Worm (Caenorhabditis elegans): ENCODE measurements around the gene R02D5.9.

Gene R02D5.9

DNA sequence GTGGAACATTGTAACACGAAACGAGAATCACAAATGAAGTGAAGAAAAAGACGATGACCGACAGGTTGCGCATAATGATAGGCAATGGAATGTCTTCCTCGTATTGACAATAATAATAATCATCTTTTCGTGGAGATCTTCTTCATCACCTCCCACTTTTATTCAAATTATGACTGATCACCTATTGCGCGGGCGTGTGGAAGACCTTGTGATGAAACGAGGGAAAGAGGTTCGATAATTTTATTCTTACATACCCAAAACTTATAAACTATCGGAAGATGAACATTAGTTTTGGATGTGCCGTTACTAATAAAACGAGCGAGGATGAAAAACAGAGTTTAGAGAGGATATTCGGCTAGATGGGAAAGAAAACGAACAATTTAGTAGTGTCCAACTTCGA, 12.2 kb upstream of the R02D5.9 start, which contains the start of gene C53A5.2:
Gene C53A5.2, minus strand, starts transcription at position 101 of the 400 bp plus-strand sequence.
- TF ChIP-seq ama-1 (optimal IDR thresholded peaks at IDR 0.05) (no peak), flt-1 (GFP tag; IDR thresholded peaks at IDR 0.05) (no peak), aly-1 (tag; optimal IDR thresholded peaks at IDR 0.05) (no peak), hnd-1 (tag; optimal IDR thresholded peaks at IDR 0.05) (no peak), hmbx-1 (tag; optimal IDR thresholded peaks at IDR 0.05) (no peak), tra-4 (tag; optimal IDR thresholded peaks at IDR 0.05) (no peak), ceh-13 (GFP tag; optimal IDR thresholded peaks at IDR 0.05) (no peak), tbx-11 (GFP tag; IDR thresholded peaks at IDR 0.05) (no peak), sea-1 (GFP tag; conservative IDR thresholded peaks at IDR 0.05) (no peak)

DNA sequence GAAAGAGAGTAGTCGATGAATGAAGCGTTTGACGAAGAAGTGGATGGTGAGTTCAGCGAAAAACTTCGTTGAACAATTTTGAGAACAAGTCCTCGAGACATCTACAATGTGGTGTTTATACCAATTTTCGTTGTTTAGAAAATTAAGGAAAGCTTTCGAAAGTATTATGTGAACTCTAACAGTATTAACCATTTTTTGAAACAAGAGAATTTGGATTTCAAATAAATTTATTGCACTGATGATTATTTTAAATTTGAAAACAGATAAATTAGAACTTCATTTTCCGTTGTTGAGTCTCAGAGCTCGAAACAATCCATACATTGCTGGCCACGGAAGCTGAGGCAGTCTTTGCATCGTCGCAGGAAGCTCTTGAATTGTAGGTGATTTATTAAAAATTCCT, 11.6 kb upstream of the R02D5.9 start, which contains the start of gene C53A5.16:
Gene C53A5.16, minus strand, starts transcription at position 101 of the 400 bp plus-strand sequence.
- TF ChIP-seq ceh-13 (GFP tag; optimal IDR thresholded peaks at IDR 0.05) (no peak), hnd-1 (tag; optimal IDR thresholded peaks at IDR 0.05) (no peak), tbx-11 (GFP tag; IDR thresholded peaks at IDR 0.05) (no peak), hmg-4 (GFP tag; optimal IDR thresholded peaks at IDR 0.05) (no peak), tra-4 (tag; optimal IDR thresholded peaks at IDR 0.05) (no peak), tbx-37 (GFP tag; conservative IDR thresholded peaks at IDR 0.05) (no peak), hmbx-1 (tag; optimal IDR thresholded peaks at IDR 0.05) (no peak), flt-1 (GFP tag; IDR thresholded peaks at IDR 0.05) (no peak), sea-1 (GFP tag; conservative IDR thresholded peaks at IDR 0.05) (no peak), scrt-1 (GFP tag; IDR thresholded peaks at IDR 0.05) (no peak), aly-1 (tag; optimal IDR thresholded peaks at IDR 0.05) (no peak), ceh-36 (tag; optimal IDR thresholded peaks at IDR 0.05) (no peak), pes-1 (GFP tag; IDR thresholded peaks at IDR 0.05) (no peak), ama-1 (optimal IDR thresholded peaks at IDR 0.05) (no peak), ets-7 (tag; optimal IDR thresholded peaks at IDR 0.05) (no peak), B0310.2 (tag; optimal IDR thresholded peaks at IDR 0.05) (no peak), F13C5.2 (tag; optimal IDR thresholded peaks at IDR 0.05) (no peak)

DNA sequence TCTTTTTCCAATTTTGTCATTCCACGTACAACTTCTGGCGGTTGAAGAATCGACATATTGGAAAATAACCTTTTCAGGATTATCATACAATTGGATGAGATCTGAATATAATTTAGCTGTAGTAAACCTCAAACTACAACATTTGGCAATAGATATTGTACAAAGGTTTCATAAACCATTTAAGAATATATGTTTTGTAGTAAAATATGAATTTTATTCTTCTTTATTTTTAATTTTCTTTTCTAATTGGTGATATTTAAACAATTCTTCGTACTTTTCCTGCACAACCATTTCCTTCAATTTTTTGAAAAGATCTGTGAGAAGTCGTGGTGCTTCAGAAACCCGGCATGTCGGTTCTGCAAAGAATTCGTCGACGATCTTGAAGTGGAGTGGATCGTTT, 10.1 kb upstream of the R02D5.9 start, which contains the start of gene C53A5.17:
Gene C53A5.17, minus strand, starts transcription at position 101 of the 400 bp plus-strand sequence.
- no peak for TF ChIP-seq tbx-37 (GFP tag; conservative IDR thresholded peaks at IDR 0.05)
- TF ChIP-seq aly-1 (tag; optimal IDR thresholded peaks at IDR 0.05): no peak
- TF ChIP-seq flt-1 (GFP tag; IDR thresholded peaks at IDR 0.05): no peak
- no peak for TF ChIP-seq tbx-11 (GFP tag; IDR thresholded peaks at IDR 0.05)

DNA sequence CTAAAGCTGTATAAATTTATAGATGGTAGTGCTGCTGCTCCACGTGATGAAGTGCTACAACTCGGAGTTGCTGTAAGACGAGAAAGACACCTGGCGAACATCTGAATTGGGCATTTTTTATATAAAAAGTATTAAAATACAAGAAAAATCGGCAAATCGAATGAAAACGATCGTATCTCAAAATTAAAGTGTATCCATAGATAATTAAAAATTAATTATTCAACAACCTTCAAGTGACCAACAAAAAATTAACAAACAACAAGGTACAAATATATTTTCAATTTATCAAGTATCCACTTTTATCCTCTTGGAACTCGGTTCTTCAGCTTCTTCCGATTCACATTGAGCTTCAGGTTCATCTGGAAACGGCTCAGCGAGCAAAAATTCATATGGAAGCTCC, 8.3 kb upstream of the R02D5.9 start, which contains the start of gene R02D5.8:
Gene R02D5.8, minus strand, starts transcription at position 101 of the 400 bp plus-strand sequence.
- no peak for TF ChIP-seq ceh-36 (tag; optimal IDR thresholded peaks at IDR 0.05)
- TF ChIP-seq B0310.2 (tag; optimal IDR thresholded peaks at IDR 0.05): no peak
- TF ChIP-seq pes-1 (GFP tag; IDR thresholded peaks at IDR 0.05): no peak
- TF ChIP-seq ama-1 (optimal IDR thresholded peaks at IDR 0.05): no peak
- no peak for TF ChIP-seq hmg-4 (GFP tag; optimal IDR thresholded peaks at IDR 0.05)

DNA sequence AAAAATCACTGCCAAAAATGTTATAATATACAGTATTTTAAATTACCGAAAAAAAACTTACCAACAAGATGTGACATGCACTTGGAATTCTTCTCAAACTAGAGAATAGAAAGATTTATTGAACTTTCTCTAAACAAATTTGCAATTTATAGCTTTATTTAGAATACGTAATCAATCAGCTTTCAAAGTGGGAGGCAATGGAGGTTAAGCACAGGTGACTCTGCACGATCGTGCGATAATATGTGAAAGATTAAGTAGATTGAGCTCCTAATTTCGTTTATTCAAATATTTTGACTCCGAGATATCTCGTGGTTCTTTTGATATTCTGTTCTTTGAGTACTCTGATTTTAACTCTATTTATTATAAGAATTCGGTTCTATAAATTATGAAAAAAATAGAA, 7.1 kb upstream of the R02D5.9 start, which contains the start of gene R02D5.6:
Gene R02D5.6, minus strand, starts transcription at position 101 of the 400 bp plus-strand sequence.
- TF ChIP-seq pes-1 (GFP tag; IDR thresholded peaks at IDR 0.05): no peak
- TF ChIP-seq ceh-13 (GFP tag; optimal IDR thresholded peaks at IDR 0.05): no peak
- TF ChIP-seq tbx-11 (GFP tag; IDR thresholded peaks at IDR 0.05): no peak
- TF ChIP-seq hmbx-1 (tag; optimal IDR thresholded peaks at IDR 0.05): no peak
- TF ChIP-seq tra-4 (tag; optimal IDR thresholded peaks at IDR 0.05): no peak
- TF ChIP-seq hnd-1 (tag; optimal IDR thresholded peaks at IDR 0.05): no peak
- no peak for TF ChIP-seq flt-1 (GFP tag; IDR thresholded peaks at IDR 0.05)
- TF ChIP-seq hmg-4 (GFP tag; optimal IDR thresholded peaks at IDR 0.05): no peak

DNA sequence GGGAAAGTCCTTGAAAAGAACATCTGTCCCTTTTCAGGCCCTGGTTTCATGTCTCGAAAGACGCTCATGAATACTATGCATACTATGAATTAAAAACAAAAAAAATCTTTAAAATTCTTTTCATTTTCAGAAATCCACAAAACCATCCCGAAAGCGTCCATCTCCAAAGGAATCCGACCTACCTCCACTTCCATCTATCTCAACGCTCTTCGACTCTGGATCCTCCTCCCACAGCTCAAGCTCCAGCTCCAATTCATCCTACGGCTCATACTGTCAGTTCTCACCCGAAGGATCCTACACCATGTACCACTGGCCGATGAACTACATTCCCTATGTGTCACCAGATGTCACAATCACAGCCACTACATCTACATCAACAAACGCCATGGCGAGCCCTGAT, 2.4 kb downstream of the R02D5.9 start:
- TF ChIP-seq tbx-11 (GFP tag; IDR thresholded peaks at IDR 0.05) (no peak), pes-1 (GFP tag; IDR thresholded peaks at IDR 0.05) (no peak), sea-1 (GFP tag; conservative IDR thresholded peaks at IDR 0.05) (no peak), ceh-36 (tag; optimal IDR thresholded peaks at IDR 0.05) (no peak)

DNA sequence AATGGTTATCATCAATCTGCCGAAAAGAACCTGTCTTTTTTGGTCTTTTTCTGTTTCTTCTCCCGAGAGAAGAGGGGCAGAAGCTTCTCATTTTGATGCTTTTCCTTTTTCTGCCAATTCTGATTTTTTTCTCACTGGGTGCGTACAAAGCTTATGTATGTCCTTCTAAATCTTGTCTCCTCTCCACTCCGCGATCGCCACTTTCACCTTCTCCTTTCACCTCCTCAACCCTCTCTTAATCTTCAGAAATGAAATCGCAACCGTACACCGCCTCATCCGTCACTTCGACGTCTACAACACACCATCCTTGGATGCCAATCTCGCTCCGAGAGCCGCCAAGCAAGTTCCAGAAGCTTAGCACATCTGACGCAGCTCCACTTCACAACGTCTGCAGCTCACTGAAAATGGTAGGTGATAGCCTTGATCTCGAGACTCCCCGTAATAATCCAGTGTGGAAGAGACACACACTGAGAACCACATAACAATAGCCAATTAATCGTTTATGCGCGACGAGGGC, 2.9 kb downstream of the R02D5.9 start, which contains the start of gene R02D5.1:
Gene R02D5.1, plus strand, starts transcription at position 245 of the 517 bp plus-strand sequence.
- TF ChIP-seq tbx-37 (GFP tag; conservative IDR thresholded peaks at IDR 0.05): no peak
- TF ChIP-seq hmg-4 (GFP tag; optimal IDR thresholded peaks at IDR 0.05): peak; percentile 21
- no peak for TF ChIP-seq ceh-13 (GFP tag; optimal IDR thresholded peaks at IDR 0.05)

DNA sequence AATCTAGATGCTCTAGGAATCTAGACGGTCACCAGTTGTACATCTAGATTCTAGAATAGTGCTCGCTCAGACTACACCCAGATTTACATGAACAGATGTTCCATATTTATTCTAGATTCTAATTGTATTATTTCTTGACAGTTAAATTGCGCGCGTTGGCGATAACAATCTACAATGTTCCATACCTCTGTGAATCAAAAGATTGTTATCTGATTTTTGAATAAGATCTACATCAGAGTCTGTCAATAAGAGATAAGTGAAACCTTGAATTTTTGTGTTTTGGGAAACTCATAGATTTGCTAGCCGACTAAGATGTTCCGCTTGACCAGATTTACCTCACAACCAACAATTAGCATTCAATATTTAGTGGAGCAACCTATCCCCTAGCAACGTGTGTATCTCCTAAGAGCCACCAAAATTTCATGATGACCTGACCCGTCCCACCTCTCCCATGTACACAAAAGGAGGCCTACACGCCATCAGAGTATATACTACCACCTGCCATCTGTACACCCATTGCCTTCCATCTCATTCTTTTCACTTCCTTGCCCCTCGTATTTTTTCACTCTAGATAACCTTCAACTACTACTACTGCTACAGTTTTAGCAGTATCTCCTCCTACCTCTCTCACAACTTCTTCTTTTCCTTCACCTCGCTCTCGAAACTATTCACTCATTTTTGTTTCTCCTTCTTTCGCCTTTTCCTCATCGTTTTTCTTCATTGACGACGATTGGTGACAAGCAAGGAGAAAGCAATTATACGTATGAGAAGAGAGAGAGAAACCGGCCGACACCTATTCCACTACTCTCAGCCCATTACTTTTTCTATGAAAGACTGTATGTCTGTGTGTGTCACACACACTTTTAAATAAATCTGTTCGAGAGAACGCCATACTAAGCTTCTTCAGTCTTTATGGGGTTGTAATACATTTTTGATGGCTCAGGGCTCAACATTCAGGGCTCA, 3.9 kb downstream of the R02D5.9 start:
- no peak for TF ChIP-seq tbx-11 (GFP tag; IDR thresholded peaks at IDR 0.05)
- TF ChIP-seq hmg-4 (GFP tag; optimal IDR thresholded peaks at IDR 0.05): no peak
- no peak for TF ChIP-seq ama-1 (optimal IDR thresholded peaks at IDR 0.05)
- TF ChIP-seq B0310.2 (tag; optimal IDR thresholded peaks at IDR 0.05): no peak
- no peak for TF ChIP-seq scrt-1 (GFP tag; IDR thresholded peaks at IDR 0.05)
- TF ChIP-seq aly-1 (tag; optimal IDR thresholded peaks at IDR 0.05): no peak
- no peak for TF ChIP-seq ets-7 (tag; optimal IDR thresholded peaks at IDR 0.05)
- TF ChIP-seq hnd-1 (tag; optimal IDR thresholded peaks at IDR 0.05): no peak
- TF ChIP-seq hmbx-1 (tag; optimal IDR thresholded peaks at IDR 0.05): no peak
- TF ChIP-seq flt-1 (GFP tag; IDR thresholded peaks at IDR 0.05): no peak
- TF ChIP-seq ceh-36 (tag; optimal IDR thresholded peaks at IDR 0.05): no peak
- no peak for TF ChIP-seq tra-4 (tag; optimal IDR thresholded peaks at IDR 0.05)
- no peak for TF ChIP-seq ceh-13 (GFP tag; optimal IDR thresholded peaks at IDR 0.05)
- no peak for TF ChIP-seq F13C5.2 (tag; optimal IDR thresholded peaks at IDR 0.05)
- TF ChIP-seq sea-1 (GFP tag; conservative IDR thresholded peaks at IDR 0.05): no peak
- no peak for TF ChIP-seq pes-1 (GFP tag; IDR thresholded peaks at IDR 0.05)
- no peak for TF ChIP-seq tbx-37 (GFP tag; conservative IDR thresholded peaks at IDR 0.05)

Measured in whole organism, early embryonic.